Fruit fly (Drosophila melanogaster) whole organism, embryonic: Measurements from ENCODE around the gene Npc2f.
A peak's percentile ranks its signal among the peaks of the same experiment; 100 is the strongest.

Experiments used
- Blimp-1 ChIP-seq: fragments of 200-800 bp; sonication (Bioruptor generic); optimal IDR thresholded peaks from 3 replicates; lab custom pipeline; 2018; ENCODE audit warnings: missing biosample characterization, missing genetic modification characterization, mild to moderate bottlenecking, moderate library complexity, missing genetic modification reagents
- CG1024 ChIP-seq: fragments of 200-800 bp; sonication (Bioruptor generic); IDR thresholded peaks from 2 replicates; pipeline ENCODE4 v1.3.6; 2022; ENCODE audit warnings: missing biosample characterization, missing genetic modification characterization
- CG10654 ChIP-seq: fragments of 200-800 bp; sonication (Bioruptor generic); optimal IDR thresholded peaks from 2 replicates; lab custom pipeline; 2016; ENCODE audit warnings: missing biosample characterization, missing genetic modification characterization
- CG11247 ChIP-seq: fragments of 200-800 bp; sonication (Bioruptor generic); IDR thresholded peaks from 2 replicates; pipeline ENCODE4 v1.3.6; 2022; ENCODE audit warnings: missing biosample characterization, missing genetic modification characterization
- CG11723 ChIP-seq: fragments of 200-800 bp; sonication (Bioruptor generic); optimal IDR thresholded peaks from 2 replicates; lab custom pipeline; 2017; ENCODE audit warnings: missing biosample characterization, mild to moderate bottlenecking, missing genetic modification characterization
- CG12104 ChIP-seq: fragments of 200-800 bp; sonication (Bioruptor generic); optimal IDR thresholded peaks from 3 replicates; lab custom pipeline; 2016; ENCODE audit warnings: missing biosample characterization, missing genetic modification characterization
- CG13624 ChIP-seq: fragments of 200-800 bp; sonication (Bioruptor generic); optimal IDR thresholded peaks from 2 replicates; lab custom pipeline; 2016; ENCODE audit warnings: missing biosample characterization, missing genetic modification characterization
- CG14860 ChIP-seq: fragments of 200-800 bp; sonication (Bioruptor generic); IDR thresholded peaks from 3 replicates; pipeline ENCODE4 v1.3.6; 2022; ENCODE audit warnings: missing biosample characterization, missing genetic modification characterization; ENCODE audit not compliant: partially characterized antibody
- CG18764 ChIP-seq: fragments of 200-800 bp; sonication (Bioruptor generic); optimal IDR thresholded peaks from 3 replicates; lab custom pipeline; 2016; ENCODE audit warnings: missing biosample characterization, missing genetic modification characterization
- CG2116 ChIP-seq: fragments of 200-800 bp; sonication (Bioruptor generic); optimal IDR thresholded peaks from 3 replicates; lab custom pipeline; 2018; ENCODE audit warnings: missing biosample characterization, mild to moderate bottlenecking, missing genetic modification characterization
- CG34224 ChIP-seq: fragments of 200-800 bp; sonication (Bioruptor generic); IDR thresholded peaks from 3 replicates; pipeline ENCODE4 v1.3.6; 2022; ENCODE audit warnings: missing biosample characterization, missing genetic modification characterization; ENCODE audit not compliant: partially characterized antibody
- CG4282 ChIP-seq: fragments of 200-800 bp; sonication (Bioruptor generic); optimal IDR thresholded peaks from 2 replicates; lab custom pipeline; 2016; ENCODE audit warnings: missing biosample characterization, missing genetic modification characterization
- CG4854 ChIP-seq: fragments of 200-800 bp; sonication (Bioruptor generic); optimal IDR thresholded peaks from 2 replicates; lab custom pipeline; 2016; ENCODE audit warnings: missing biosample characterization, missing genetic modification characterization, inconsistent platforms
- CG7372 ChIP-seq: fragments of 200-800 bp; sonication (Bioruptor generic); IDR thresholded peaks from 2 replicates; pipeline ENCODE4 v1.3.6; 2022; ENCODE audit warnings: missing biosample characterization, missing genetic modification characterization
- CG8388 ChIP-seq: fragments of 200-800 bp; sonication (Bioruptor generic); optimal IDR thresholded peaks from 2 replicates; lab custom pipeline; 2019; ENCODE audit warnings: missing biosample characterization, mild to moderate bottlenecking, missing genetic modification characterization, moderate library complexity
- Deaf1 ChIP-seq: fragments of 200-800 bp; optimal IDR thresholded peaks from 3 replicates; lab custom pipeline; 2019; ENCODE audit warnings: missing biosample characterization, mild to moderate bottlenecking, missing genetic modification characterization, moderate library complexity
- H15 ChIP-seq: fragments of 200-800 bp; sonication (Bioruptor generic); IDR thresholded peaks from 3 replicates; pipeline ENCODE4 v1.3.6; 2022; ENCODE audit warnings: missing biosample characterization, missing genetic modification characterization
- H2.0 ChIP-seq: fragments of 200-800 bp; sonication (Bioruptor generic); IDR thresholded peaks from 2 replicates; pipeline ENCODE4 v1.3.6; 2022; ENCODE audit warnings: missing biosample characterization, missing genetic modification characterization
- Hmr ChIP-seq: fragments of 200-800 bp; sonication (Bioruptor generic); optimal IDR thresholded peaks from 3 replicates; lab custom pipeline; 2017; ENCODE audit warnings: mild to moderate bottlenecking, missing biosample characterization, missing genetic modification reagents, missing genetic modification characterization
- Hmx ChIP-seq: fragments of 200-800 bp; sonication (Bioruptor generic); optimal IDR thresholded peaks from 2 replicates; lab custom pipeline; 2016; ENCODE audit warnings: missing biosample characterization, missing genetic modification characterization
- MBD-R2 ChIP-seq: fragments of 200-800 bp; sonication (Bioruptor generic); IDR thresholded peaks from 2 replicates; pipeline ENCODE4 v1.3.6; 2022; ENCODE audit warnings: missing biosample characterization, missing genetic modification characterization
- TFAM ChIP-seq: fragments of 200-800 bp; sonication (Bioruptor generic); optimal IDR thresholded peaks from 2 replicates; lab custom pipeline; 2017; ENCODE audit warnings: missing biosample characterization, missing genetic modification characterization, inconsistent platforms
- Xbp1 ChIP-seq: fragments of 200-800 bp; sonication (Bioruptor generic); optimal IDR thresholded peaks from 3 replicates; lab custom pipeline; 2016; ENCODE audit warnings: missing biosample characterization, mild to moderate bottlenecking, missing genetic modification characterization
- YL-1 ChIP-seq: fragments of 200-800 bp; sonication (Bioruptor generic); optimal IDR thresholded peaks from 3 replicates; lab custom pipeline; 2017; ENCODE audit warnings: missing biosample characterization, mild to moderate bottlenecking, missing genetic modification characterization
- ato ChIP-seq: fragments of 200-800 bp; sonication (Bioruptor generic); IDR thresholded peaks from 2 replicates; pipeline ENCODE4 v1.3.6; 2022; ENCODE audit warnings: missing biosample characterization, missing genetic modification characterization; ENCODE audit not compliant: partially characterized antibody
- bowl ChIP-seq: fragments of 200-800 bp; sonication (Bioruptor generic); IDR thresholded peaks from 2 replicates; pipeline ENCODE4 v1.3.6; 2022; ENCODE audit warnings: missing biosample characterization, missing genetic modification characterization
- cato ChIP-seq: fragments of 200-800 bp; sonication (Bioruptor generic); optimal IDR thresholded peaks from 2 replicates; lab custom pipeline; 2016; ENCODE audit warnings: missing biosample characterization, missing genetic modification characterization, borderline replicate concordance
- crol ChIP-seq: fragments of 200-800 bp; sonication (Bioruptor generic); IDR thresholded peaks from 2 replicates; pipeline ENCODE4 v1.3.6; 2022; ENCODE audit warnings: missing biosample characterization, missing genetic modification characterization
- dan ChIP-seq: fragments of 200-800 bp; sonication (Bioruptor generic); IDR thresholded peaks from 2 replicates; pipeline ENCODE4 v1.3.6; 2022; ENCODE audit warnings: missing biosample characterization, missing genetic modification characterization
- dmrt11E ChIP-seq: fragments of 200-800 bp; sonication (Bioruptor generic); optimal IDR thresholded peaks from 3 replicates; lab custom pipeline; 2018; ENCODE audit warnings: missing biosample characterization, mild to moderate bottlenecking, missing genetic modification characterization, moderate library complexity
- gcm2 ChIP-seq: fragments of 200-800 bp; sonication (Bioruptor generic); optimal IDR thresholded peaks from 2 replicates; lab custom pipeline; 2016; ENCODE audit warnings: missing biosample characterization, missing genetic modification characterization
- gsb ChIP-seq: fragments of 200-800 bp; sonication (Bioruptor generic); IDR thresholded peaks from 2 replicates; pipeline ENCODE4 v1.3.6; 2022; ENCODE audit warnings: missing biosample characterization, missing genetic modification characterization
- ham ChIP-seq: fragments of 200-800 bp; sonication (Bioruptor generic); IDR thresholded peaks from 2 replicates; pipeline ENCODE4 v1.3.6; 2022; ENCODE audit warnings: missing biosample characterization, missing genetic modification characterization
- ind ChIP-seq: fragments of 200-800 bp; sonication (Bioruptor generic); optimal IDR thresholded peaks from 3 replicates; lab custom pipeline; 2016; ENCODE audit warnings: missing biosample characterization, missing genetic modification characterization
- lmd ChIP-seq: fragments of 200-800 bp; sonication (Bioruptor generic); IDR thresholded peaks from 2 replicates; pipeline ENCODE4 v1.3.6; 2022; ENCODE audit warnings: missing biosample characterization, missing genetic modification characterization
- nom ChIP-seq: fragments of 200-800 bp; sonication (Bioruptor generic); optimal IDR thresholded peaks from 2 replicates; lab custom pipeline; 2017; ENCODE audit warnings: missing biosample characterization, missing genetic modification characterization, mild to moderate bottlenecking, moderate library complexity, missing genetic modification reagents
- odd ChIP-seq: fragments of 200-800 bp; sonication (Bioruptor generic); optimal IDR thresholded peaks from 2 replicates; lab custom pipeline; 2017; ENCODE audit warnings: missing biosample characterization, mild to moderate bottlenecking, missing genetic modification characterization
- pnt ChIP-seq: fragments of 200-800 bp; sonication (Bioruptor generic); optimal IDR thresholded peaks from 3 replicates; lab custom pipeline; 2016; ENCODE audit warnings: missing biosample characterization, missing genetic modification characterization
- pum ChIP-seq: fragments of 200-800 bp; sonication (Bioruptor generic); optimal IDR thresholded peaks from 2 replicates; lab custom pipeline; 2016; ENCODE audit warnings: missing biosample characterization, missing genetic modification characterization
- rib ChIP-seq: fragments of 200-800 bp; sonication (Bioruptor generic); IDR thresholded peaks from 2 replicates; pipeline ENCODE4 v1.3.6; 2022; ENCODE audit warnings: missing biosample characterization, missing genetic modification characterization
- run ChIP-seq: fragments of 200-800 bp; sonication (Bioruptor generic); optimal IDR thresholded peaks from 3 replicates; lab custom pipeline; 2018; ENCODE audit warnings: missing biosample characterization, mild to moderate bottlenecking, missing genetic modification characterization
- salm ChIP-seq: fragments of 200-800 bp; sonication (Bioruptor generic); optimal IDR thresholded peaks from 2 replicates; lab custom pipeline; 2018; ENCODE audit warnings: missing biosample characterization, mild to moderate bottlenecking, missing genetic modification characterization
- sens-2 ChIP-seq: fragments of 200-800 bp; sonication (Bioruptor generic); IDR thresholded peaks from 2 replicates; pipeline ENCODE4 v1.3.6; 2022; ENCODE audit warnings: missing biosample characterization, missing genetic modification characterization
- sr ChIP-seq: fragments of 200-800 bp; sonication (Bioruptor generic); IDR thresholded peaks from 3 replicates; pipeline ENCODE4 v1.3.6; 2022; ENCODE audit warnings: missing biosample characterization, missing genetic modification characterization
- tin ChIP-seq: fragments of 200-800 bp; sonication (Bioruptor generic); optimal IDR thresholded peaks from 3 replicates; lab custom pipeline; 2016; ENCODE audit warnings: missing biosample characterization, missing genetic modification characterization
- tll ChIP-seq, 2 experiments: fragments of 200-800 bp in 1 of 2; fragments of >200 bp in 1 of 2; sonication (Bioruptor generic) in 1 of 2; optimal IDR thresholded peaks; 2 replicates each; lab custom pipeline; 2017 to 2019; ENCODE audit warnings: missing biosample characterization in 2 of 2, missing genetic modification characterization in 2 of 2, mild to moderate bottlenecking in 1 of 2, moderate library complexity in 1 of 2
- tup ChIP-seq: fragments of 200-800 bp; sonication (Bioruptor generic); optimal IDR thresholded peaks from 2 replicates; lab custom pipeline; 2016; ENCODE audit warnings: missing biosample characterization, mild to moderate bottlenecking, missing genetic modification characterization, moderate library complexity

Npc2f gene

dm6 chr3R:24112320-24113069, 25.2 kb upstream of the Npc2f start, which contains the start of gene CG13605 (continued):
- TF ChIP-seq CG18764 (GFP tag; lab: Kevin White, UChicago) (peak; percentile 56), Xbp1 (GFP tag; lab: Kevin White, UChicago) (peak; percentile 79), tup (no peak), CG34224 (GFP tag; lab: Robert Waterston, UW) (0 out of 3 replicates have a peak, but pooled peaks have one; percentile 44), CG12104 (GFP tag; lab: Kevin White, UChicago) (peak; percentile 40), Deaf1 (tag; lab: Kevin White, UChicago) (peak; percentile 47), pnt (GFP tag; lab: Kevin White, UChicago) (peak; percentile 26), bowl (GFP tag; lab: Robert Waterston, UW) (0 out of 2 replicates have a peak, but pooled peaks have one; percentile 13), CG14860 (GFP tag; lab: Robert Waterston, UW) (no peak), Hmr (peak; percentile 84), salm (tag; lab: Kevin White, UChicago) (peak; percentile 63), tll (GFP tag; optimal IDR thresholded peaks at IDR 0.05; lab: Kevin White, UChicago) (no peak), odd (GFP tag; lab: Kevin White, UChicago) (peak; percentile 72), nom (GFP tag; lab: Kevin White, UChicago) (peak; percentile 90), ind (GFP tag; lab: Kevin White, UChicago) (peak; percentile 76), Blimp-1 (peak; percentile 72), dan (GFP tag; lab: Robert Waterston, UW) (no peak), crol (no peak), gcm2 (GFP tag; lab: Kevin White, UChicago) (peak; percentile 4), run (peak; percentile 66), TFAM (GFP tag; lab: Kevin White, UChicago) (no peak), CG11723 (GFP tag; lab: Kevin White, UChicago) (peak; percentile 52), CG2116 (GFP tag; lab: Kevin White, UChicago) (peak; percentile 54), YL-1 (GFP tag; lab: Kevin White, UChicago) (peak; percentile 76), rib (GFP tag; lab: Robert Waterston, UW) (peak; percentile 37), ato (GFP tag; lab: Robert Waterston, UW) (no peak), pum (GFP tag; lab: Kevin White, UChicago) (peak; percentile 44), CG4854 (GFP tag; lab: Kevin White, UChicago) (peak; percentile 57), CG13624 (peak; percentile 55), H15 (GFP tag; lab: Robert Waterston, UW) (no peak), lmd (GFP tag; lab: Robert Waterston, UW) (peak; percentile 76), Hmx (peak; percentile 36), sr (GFP tag; lab: Robert Waterston, UW) (no peak), CG11247 (peak; percentile 62), dmrt11E (tag; lab: Kevin White, UChicago) (peak; percentile 22), CG4282 (GFP tag; lab: Kevin White, UChicago) (peak; percentile 16), ham (no peak), cato (peak; percentile 4), CG8388 (GFP tag; lab: Kevin White, UChicago) (peak; percentile 71), MBD-R2 (GFP tag; lab: Robert Waterston, UW) (peak; percentile 48; the same call in 1 of the 2 replicates), tin (GFP tag; lab: Kevin White, UChicago) (peak; percentile 47), CG1024 (GFP tag; lab: Robert Waterston, UW) (peak; percentile 12; the same call in 1 of the 2 replicates), sens-2 (no peak; the same call in 1 of the 2 replicates), H2.0 (GFP tag; lab: Robert Waterston, UW) (peak; percentile 63), CG7372 (GFP tag; lab: Robert Waterston, UW) (no peak), CG10654 (GFP tag; lab: Kevin White, UChicago) (peak; percentile 57), gsb (GFP tag; lab: Robert Waterston, UW) (peak; percentile 53)
- TF ChIP-seq, all 482 proteins: peak for 345
